Worm (Caenorhabditis elegans): Measurements from ENCODE around the gene bath-28.

bath-28 gene

ce11 chrII:3378275-3378674, 33.5 kb upstream of the bath-28 start, which contains the start of gene Y49F6C.2:
TSS of gene Y49F6C.2 (plus strand) at chrII:3378575.
- TF ChIP-seq lin-15B (tag; optimal IDR thresholded peaks at IDR 0.05) (no peak), unc-39 (tag; optimal IDR thresholded peaks at IDR 0.05) (no peak), snpc-1.2 (GFP tag; IDR thresholded peaks at IDR 0.05) (no peak), sdz-12 (GFP tag; optimal IDR thresholded peaks at IDR 0.05) (no peak), egl-27 (tag; optimal IDR thresholded peaks at IDR 0.05) (no peak), nhr-11 (tag; optimal IDR thresholded peaks at IDR 0.05) (no peak), T26A8.4 (GFP tag; IDR thresholded peaks at IDR 0.05) (no peak), ceh-44 (GFP tag; IDR thresholded peaks at IDR 0.05) (no peak), lim-7 (GFP tag; IDR thresholded peaks at IDR 0.05) (no peak), zfp-2 (tag; optimal IDR thresholded peaks at IDR 0.05) (no peak), mdt-29 (GFP tag; IDR thresholded peaks at IDR 0.05) (no peak), ZK546.5 (tag; optimal IDR thresholded peaks at IDR 0.05) (no peak), snpc-4 (tag; optimal IDR thresholded peaks at IDR 0.05) (no peak), F10B5.3 (tag; optimal IDR thresholded peaks at IDR 0.05) (no peak), nhr-25 (tag; optimal IDR thresholded peaks at IDR 0.05; ENCODE audit: borderline replicate concordance, insufficient read depth) (no peak), vab-7 (GFP tag; IDR thresholded peaks at IDR 0.05) (no peak)

- TF ChIP-seq zip-11 (GFP tag; IDR thresholded peaks at IDR 0.05) = no peak
- TF ChIP-seq T20F7.1 (GFP tag; optimal IDR thresholded peaks at IDR 0.05) = no peak
- TF ChIP-seq ceh-28 (tag; optimal IDR thresholded peaks at IDR 0.05) = no peak
- TF ChIP-seq D1046.2 (GFP tag; IDR thresholded peaks at IDR 0.05) = no peak
- no peak for TF ChIP-seq hif-1 (tag; optimal IDR thresholded peaks at IDR 0.05)
- no peak for TF ChIP-seq lsy-2 (tag; optimal IDR thresholded peaks at IDR 0.05)
- TF ChIP-seq vab-7 (GFP tag; IDR thresholded peaks at IDR 0.05) = no peak
- TF ChIP-seq F10B5.3 (tag; optimal IDR thresholded peaks at IDR 0.05) = no peak
- no peak for TF ChIP-seq Y5F2A.4 (GFP tag; optimal IDR thresholded peaks at IDR 0.05)
- no peak for TF ChIP-seq lin-39 (tag; optimal IDR thresholded peaks at IDR 0.05)
- TF ChIP-seq R02D3.7 (tag; optimal IDR thresholded peaks at IDR 0.05) = no peak
- no peak for TF ChIP-seq daf-8 (GFP tag; IDR thresholded peaks at IDR 0.05)
- TF ChIP-seq Y48G9A.11 (GFP tag; IDR thresholded peaks at IDR 0.05) = no peak
- TF ChIP-seq tag-97 (GFP tag; IDR thresholded peaks at IDR 0.05) = no peak
- no peak for TF ChIP-seq attf-4 (tag; optimal IDR thresholded peaks at IDR 0.05)
- TF ChIP-seq rbr-2 (tag; optimal IDR thresholded peaks at IDR 0.05) = no peak
- TF ChIP-seq T26A8.4 (GFP tag; IDR thresholded peaks at IDR 0.05) = no peak
- TF ChIP-seq zfp-3 (GFP tag; conservative IDR thresholded peaks at IDR 0.05) = no peak
- no peak for TF ChIP-seq snpc-1.2 (GFP tag; IDR thresholded peaks at IDR 0.05)
- no peak for TF ChIP-seq Y75B8A.6 (GFP tag; IDR thresholded peaks at IDR 0.05)
These were observed 32.0 kb upstream of the bath-28 start, which contains the start of gene bath-9 for ce11 chrII:3376789-3377188. TSS of gene bath-9 (plus strand) at chrII:3377089.

- TF ChIP-seq F37D6.2 (tag; optimal IDR thresholded peaks at IDR 0.05) (no peak), unc-62 (GFP tag; optimal IDR thresholded peaks at IDR 0.05 in 1 of 2) (peak in 1 of 2 experiments; percentile 92), unc-62 (tag; optimal IDR thresholded peaks at IDR 0.05) (no peak)
These were observed 30.5 kb upstream of the bath-28 start for ce11 chrII:3375302-3375701.

ce11 chrII:3374779-3375178, 30.0 kb upstream of the bath-28 start, which contains the start of gene bath-10:
TSS of gene bath-10 (plus strand) at chrII:3375079.
- TF ChIP-seq Y5F2A.4 (GFP tag; optimal IDR thresholded peaks at IDR 0.05) (no peak), saeg-2 (GFP tag; IDR thresholded peaks at IDR 0.05) (no peak), Y48G9A.11 (GFP tag; IDR thresholded peaks at IDR 0.05) (no peak), R02D3.7 (tag; optimal IDR thresholded peaks at IDR 0.05) (no peak), zfp-3 (GFP tag; conservative IDR thresholded peaks at IDR 0.05) (no peak), zag-1 (tag; optimal IDR thresholded peaks at IDR 0.05) (no peak), aly-2 (tag; optimal IDR thresholded peaks at IDR 0.05) (no peak), zip-11 (GFP tag; IDR thresholded peaks at IDR 0.05) (no peak), ceh-82 (tag; optimal IDR thresholded peaks at IDR 0.05) (no peak), T20F7.1 (GFP tag; optimal IDR thresholded peaks at IDR 0.05) (no peak), F26F4.8 (GFP tag; conservative IDR thresholded peaks at IDR 0.05) (no peak), daf-8 (GFP tag; IDR thresholded peaks at IDR 0.05) (no peak), gei-8 (GFP tag; optimal IDR thresholded peaks at IDR 0.05) (no peak), pha-4 (GFP tag; IDR thresholded peaks at IDR 0.05) (no peak), pha-4 (tag; optimal IDR thresholded peaks at IDR 0.05) (no peak), lir-3 (tag; optimal IDR thresholded peaks at IDR 0.05) (no peak), F37D6.2 (tag; optimal IDR thresholded peaks at IDR 0.05) (no peak), ztf-11 (tag; optimal IDR thresholded peaks at IDR 0.05) (no peak), Y75B8A.6 (GFP tag; IDR thresholded peaks at IDR 0.05) (no peak), dmd-6 (GFP tag; IDR thresholded peaks at IDR 0.05) (no peak)
